Worm (Caenorhabditis elegans): Measurements from ENCODE around the gene fbxa-174.

DNA sequence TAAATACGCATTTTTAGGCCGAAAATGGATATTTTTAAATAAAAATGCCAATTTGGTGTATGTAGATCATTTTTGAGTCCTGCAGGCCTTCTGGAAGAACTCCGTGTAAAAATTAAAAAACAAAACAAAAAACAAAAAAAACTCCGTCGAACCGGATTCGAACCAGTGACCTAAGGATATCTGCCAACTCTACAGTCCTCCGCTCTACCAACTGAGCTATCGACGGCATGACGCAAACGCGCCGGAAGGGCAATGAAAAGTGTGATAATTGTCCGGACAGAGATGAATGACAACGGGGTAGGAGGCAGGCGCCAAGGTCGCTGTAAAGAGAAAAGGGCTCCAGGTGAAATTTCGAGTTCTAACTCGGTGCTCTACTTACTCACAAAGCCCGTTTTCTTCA, 16.0 kb downstream of the fbxa-174 start:
- TF ChIP-seq F37D6.2 (tag; optimal IDR thresholded peaks at IDR 0.05) = no peak
- TF ChIP-seq ZK546.5 (tag; optimal IDR thresholded peaks at IDR 0.05) = no peak
- TF ChIP-seq lin-1 (GFP tag; IDR thresholded peaks at IDR 0.05) = no peak
- TF ChIP-seq ztf-11 (tag; optimal IDR thresholded peaks at IDR 0.05) = no peak
- TF ChIP-seq nhr-10 (tag; optimal IDR thresholded peaks at IDR 0.05) = no peak
- TF ChIP-seq unc-130 (GFP tag; optimal IDR thresholded peaks at IDR 0.05) = no peak
- TF ChIP-seq vab-7 (GFP tag; IDR thresholded peaks at IDR 0.05) = no peak
- TF ChIP-seq R02D3.7 (tag; optimal IDR thresholded peaks at IDR 0.05) = no peak
- TF ChIP-seq ceh-28 (tag; optimal IDR thresholded peaks at IDR 0.05) = no peak
- TF ChIP-seq ceh-82 (tag; optimal IDR thresholded peaks at IDR 0.05) = no peak
- no peak for TF ChIP-seq nhr-25 (tag; optimal IDR thresholded peaks at IDR 0.05; ENCODE audit: borderline replicate concordance, insufficient read depth)
- TF ChIP-seq snpc-4 (tag; optimal IDR thresholded peaks at IDR 0.05) = no peak
- no peak for TF ChIP-seq unc-39 (tag; optimal IDR thresholded peaks at IDR 0.05)

All from whole organism, L4 larva.